Worm (Caenorhabditis elegans) whole organism, L3 larva: ENCODE data around the gene F49F1.7.
"Not testable (repeated sequence)": the region's sequence is repeated elsewhere in the genome, so short reads cannot be mapped to it uniquely, and the experiment has no call there.

Experiments
- R02D3.7 ChIP-seq: fragments of 150-350 bp; optimal IDR thresholded peaks from 2 replicates; lab custom pipeline; 2014; ENCODE audit warnings: missing biosample characterization, missing genetic modification characterization
- aly-2 ChIP-seq: fragments of 150-350 bp; optimal IDR thresholded peaks from 2 replicates; lab custom pipeline; 2014; ENCODE audit warnings: missing biosample characterization, missing genetic modification characterization
- ama-1 ChIP-seq: fragments of 150-350 bp; optimal IDR thresholded peaks from 2 replicates; lab custom pipeline; 2018
- ceh-28 ChIP-seq: fragments of 150-350 bp; optimal IDR thresholded peaks from 2 replicates; lab custom pipeline; 2014; ENCODE audit warnings: missing biosample characterization, missing genetic modification reagents, missing genetic modification characterization
- ceh-82 ChIP-seq: fragments of 150-350 bp; optimal IDR thresholded peaks from 2 replicates; lab custom pipeline; 2014; ENCODE audit warnings: missing biosample characterization, missing genetic modification characterization
- ceh-9 ChIP-seq: sonication (generic microtip); optimal IDR thresholded peaks from 2 replicates; lab custom pipeline; 2018; ENCODE audit warnings: missing biosample characterization, missing genetic modification characterization
- daf-12 ChIP-seq: fragments of 150-350 bp; optimal IDR thresholded peaks from 2 replicates; lab custom pipeline; 2014; ENCODE audit warnings: missing biosample characterization, missing genetic modification reagents, missing genetic modification characterization
- egl-5 ChIP-seq: fragments of 150-350 bp; optimal IDR thresholded peaks from 2 replicates; lab custom pipeline; 2017; ENCODE audit warnings: missing biosample characterization, missing genetic modification reagents, missing genetic modification characterization, inconsistent platforms
- elt-2 ChIP-seq: sonication (generic microtip); optimal IDR thresholded peaks from 2 replicates; lab custom pipeline; 2016; ENCODE audit warnings: missing genetic modification reagents, mild to moderate bottlenecking, missing genetic modification characterization, missing compliant biosample characterization
- elt-3 ChIP-seq, 3 experiments: fragments of 150-350 bp in 1 of 3; sonication (generic microtip) in 2 of 3; optimal IDR thresholded peaks; 2 replicates in 2 of 3; 4 replicates in 1 of 3; lab custom pipeline; 2014 to 2017; ENCODE audit warnings: missing biosample characterization in 3 of 3, missing genetic modification characterization in 3 of 3
- eor-1 ChIP-seq, 2 experiments: fragments of 150-350 bp; optimal IDR thresholded peaks; 2 replicates each; lab custom pipeline; 2014 to 2018; ENCODE audit warnings: missing biosample characterization in 2 of 2, missing genetic modification characterization in 2 of 2
- fos-1 ChIP-seq: fragments of 150-350 bp; optimal IDR thresholded peaks from 2 replicates; lab custom pipeline; 2014; ENCODE audit warnings: missing biosample characterization, missing genetic modification characterization
- jun-1 ChIP-seq: fragments of 150-350 bp; optimal IDR thresholded peaks from 2 replicates; lab custom pipeline; 2014; ENCODE audit warnings: missing biosample characterization, missing genetic modification reagents, missing genetic modification characterization
- lin-15B ChIP-seq: fragments of 150-350 bp; optimal IDR thresholded peaks from 2 replicates; lab custom pipeline; 2014; ENCODE audit warnings: missing biosample characterization, missing genetic modification characterization
- lin-39 ChIP-seq: fragments of 150-350 bp; optimal IDR thresholded peaks from 2 replicates; lab custom pipeline; 2018; ENCODE audit warnings: missing biosample characterization, missing genetic modification reagents, missing genetic modification characterization
- lsy-12 ChIP-seq: sonication (generic microtip); optimal IDR thresholded peaks from 2 replicates; lab custom pipeline; 2016; ENCODE audit warnings: mild to moderate bottlenecking, missing genetic modification characterization, missing compliant biosample characterization
- nfya-1 ChIP-seq: sonication (generic microtip); optimal IDR thresholded peaks from 2 replicates; lab custom pipeline; 2017; ENCODE audit warnings: missing genetic modification characterization, mild to moderate bottlenecking, missing compliant biosample characterization, antibody characterized with exemption, moderate library complexity; ENCODE audit not compliant: insufficient read depth
- nhr-11 ChIP-seq: fragments of 150-350 bp; optimal IDR thresholded peaks from 2 replicates; lab custom pipeline; 2014; ENCODE audit warnings: missing biosample characterization, missing genetic modification characterization
- nhr-12 ChIP-seq: fragments of 150-350 bp; optimal IDR thresholded peaks from 2 replicates; lab custom pipeline; 2014; ENCODE audit warnings: missing biosample characterization, missing genetic modification characterization
- nhr-23 ChIP-seq: fragments of 150-350 bp; optimal IDR thresholded peaks from 2 replicates; lab custom pipeline; 2014; ENCODE audit warnings: missing biosample characterization, missing genetic modification reagents, missing genetic modification characterization
- nhr-25 ChIP-seq: sonication (generic microtip); optimal IDR thresholded peaks from 2 replicates; lab custom pipeline; 2017; ENCODE audit warnings: missing biosample characterization, missing genetic modification characterization
- nhr-28 ChIP-seq: fragments of 150-350 bp; optimal IDR thresholded peaks from 2 replicates; lab custom pipeline; 2014; ENCODE audit warnings: missing biosample characterization, missing genetic modification characterization
- nhr-43 ChIP-seq: sonication (generic microtip); optimal IDR thresholded peaks from 2 replicates; lab custom pipeline; 2016; ENCODE audit warnings: mild to moderate bottlenecking, missing genetic modification characterization, missing compliant biosample characterization; ENCODE audit not compliant: poor library complexity, severe bottlenecking
- nhr-76 ChIP-seq: fragments of 150-350 bp; sonication (generic microtip); optimal IDR thresholded peaks from 5 replicates; lab custom pipeline; 2014; ENCODE audit warnings: missing biosample characterization, missing genetic modification characterization
- pha-4 ChIP-seq: fragments of 150-350 bp; optimal IDR thresholded peaks from 2 replicates; lab custom pipeline; 2014; ENCODE audit warnings: missing biosample characterization, missing genetic modification reagents, missing genetic modification characterization
- pqm-1 ChIP-seq: fragments of 150-350 bp; optimal IDR thresholded peaks from 2 replicates; lab custom pipeline; 2017; ENCODE audit warnings: missing biosample characterization, missing genetic modification characterization, inconsistent platforms
- skn-1 ChIP-seq: fragments of 150-350 bp; optimal IDR thresholded peaks from 2 replicates; lab custom pipeline; 2014; ENCODE audit warnings: missing biosample characterization, missing genetic modification characterization
- snpc-4 ChIP-seq: fragments of 150-350 bp; optimal IDR thresholded peaks from 2 replicates; lab custom pipeline; 2014; ENCODE audit warnings: missing biosample characterization, missing genetic modification characterization
- tbx-2 ChIP-seq: sonication (generic microtip); optimal IDR thresholded peaks from 2 replicates; lab custom pipeline; 2016; ENCODE audit warnings: mild to moderate bottlenecking, missing genetic modification characterization, missing compliant biosample characterization
- unc-39 ChIP-seq: sonication (generic microtip); optimal IDR thresholded peaks from 4 replicates; lab custom pipeline; 2017; ENCODE audit warnings: missing biosample characterization, missing genetic modification characterization
- zag-1 ChIP-seq: fragments of 150-350 bp; optimal IDR thresholded peaks from 2 replicates; lab custom pipeline; 2014; ENCODE audit warnings: missing biosample characterization, missing genetic modification characterization
- ztf-4 ChIP-seq: fragments of 150-350 bp; optimal IDR thresholded peaks from 2 replicates; lab custom pipeline; 2014; ENCODE audit warnings: missing biosample characterization, missing genetic modification characterization

F49F1.7 gene

DNA sequence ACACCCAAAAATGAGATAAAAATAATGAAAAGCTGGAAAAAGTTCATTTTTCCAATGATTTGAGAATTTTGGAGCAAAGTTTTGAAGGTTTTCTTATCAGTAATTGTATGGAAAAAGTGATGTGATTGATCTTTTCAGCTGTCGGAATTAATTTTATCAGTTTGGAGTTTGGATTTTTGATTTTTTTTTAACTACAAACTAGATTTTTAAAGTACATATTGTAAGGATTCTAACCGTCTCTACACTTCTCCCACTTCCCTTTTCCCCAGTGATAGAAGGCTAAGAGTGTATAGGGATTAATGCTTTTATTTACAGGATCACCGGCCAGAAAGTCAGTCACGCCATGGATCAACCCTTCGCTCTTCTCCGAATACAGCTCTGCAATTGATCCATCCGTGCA lies at the start of gene F49F1.7:
Gene F49F1.7, minus strand, starts transcription at position 101 of the 400 bp plus-strand sequence.
- TF ChIP-seq jun-1 (tag; lab: Kevin White, UChicago); ama-1 (lab: Kevin White, UChicago); pha-4 (tag; lab: Kevin White, UChicago): not testable (repeated sequence)

DNA sequence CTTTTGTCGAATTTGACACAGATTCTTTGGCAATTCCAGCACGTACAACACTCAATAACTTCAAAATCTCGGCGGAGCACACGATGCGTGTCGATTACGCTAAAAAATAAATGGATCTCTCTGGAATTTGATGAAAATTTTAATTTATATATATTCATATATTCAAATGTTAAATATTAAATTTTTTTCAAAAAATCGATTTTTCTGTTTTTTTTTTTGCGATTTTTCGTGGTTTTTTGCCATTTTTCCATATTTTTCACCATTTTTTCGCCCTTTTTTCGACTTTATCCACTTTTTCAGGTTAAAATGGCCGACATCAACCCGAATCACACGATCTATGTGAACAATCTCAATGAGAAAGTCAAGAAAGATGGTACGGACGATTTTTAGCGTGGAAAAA lies 48.2 kb upstream of the F49F1.7 start, which contains the start of gene rnp-3:
Gene rnp-3, plus strand, starts transcription at position 301 of the 400 bp plus-strand sequence.
- no peak for TF ChIP-seq nhr-11 (tag; lab: Kevin White, UChicago)
- TF ChIP-seq elt-3 (tag; optimal IDR thresholded peaks at IDR 0.05; lab: Kevin White, UChicago), result no peak
- no peak for TF ChIP-seq ztf-4 (tag; lab: Kevin White, UChicago)
- TF ChIP-seq nhr-76 (tag; lab: Kevin White, UChicago), result no peak
- TF ChIP-seq daf-12 (tag; lab: Kevin White, UChicago), result no peak
- no peak for TF ChIP-seq nfya-1 (tag; lab: Kevin White, UChicago)
- TF ChIP-seq unc-39, result no peak
- no peak for TF ChIP-seq pqm-1
- no peak for TF ChIP-seq nhr-43 (tag; lab: Kevin White, UChicago)
- no peak for TF ChIP-seq lin-39 (tag; lab: Kevin White, UChicago)
- no peak for TF ChIP-seq eor-1 (tag; optimal IDR thresholded peaks at IDR 0.05; lab: Kevin White, UChicago)

ce11 chrIV:4172242-4172641 lies 46.7 kb upstream of the F49F1.7 start:
- TF ChIP-seq tbx-2 (tag; lab: Kevin White, UChicago), result no peak

DNA sequence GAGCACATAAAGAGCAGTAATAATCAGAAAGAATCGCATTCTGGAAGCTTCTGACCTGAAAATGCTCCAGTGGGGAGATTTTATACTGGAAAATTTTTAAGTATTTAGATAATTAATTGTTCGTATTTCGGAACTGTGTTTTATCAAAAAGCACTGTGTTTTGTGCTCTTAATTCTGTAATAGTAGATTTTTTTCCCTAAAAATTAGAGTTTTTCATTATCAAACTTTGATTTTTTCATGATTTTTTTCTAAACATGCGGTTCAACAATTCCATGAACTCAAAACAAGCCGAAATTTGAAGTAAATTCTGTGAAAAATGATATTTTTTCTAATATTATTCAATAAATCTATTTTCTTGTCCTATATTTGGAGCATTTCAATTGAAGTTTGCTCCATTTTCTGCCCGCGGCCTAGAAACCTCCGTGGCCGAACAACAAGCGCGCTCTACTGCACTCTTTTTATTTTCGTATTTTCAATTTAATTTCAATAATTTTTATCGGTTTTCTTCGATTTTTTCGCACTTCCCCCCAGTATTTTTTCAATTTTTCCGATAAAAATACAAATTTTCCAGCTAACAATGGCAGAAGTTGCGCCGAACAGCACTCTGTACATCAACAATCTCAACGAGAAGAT lies 46.1 kb upstream of the F49F1.7 start, which contains the start of the genes K08D10.13 and rnp-2:
Gene K08D10.13, minus strand, starts transcription at position 51 of the 633 bp plus-strand sequence.
Gene rnp-2, plus strand, starts transcription at position 546 of the 633 bp plus-strand sequence.
- TF ChIP-seq elt-2 (peak; percentile 3), nhr-25 (no peak), snpc-4 (tag; lab: Kevin White, UChicago) (peak; percentile 75), pqm-1 (no peak), lin-15B (tag; lab: Kevin White, UChicago) (peak; percentile 87)

DNA sequence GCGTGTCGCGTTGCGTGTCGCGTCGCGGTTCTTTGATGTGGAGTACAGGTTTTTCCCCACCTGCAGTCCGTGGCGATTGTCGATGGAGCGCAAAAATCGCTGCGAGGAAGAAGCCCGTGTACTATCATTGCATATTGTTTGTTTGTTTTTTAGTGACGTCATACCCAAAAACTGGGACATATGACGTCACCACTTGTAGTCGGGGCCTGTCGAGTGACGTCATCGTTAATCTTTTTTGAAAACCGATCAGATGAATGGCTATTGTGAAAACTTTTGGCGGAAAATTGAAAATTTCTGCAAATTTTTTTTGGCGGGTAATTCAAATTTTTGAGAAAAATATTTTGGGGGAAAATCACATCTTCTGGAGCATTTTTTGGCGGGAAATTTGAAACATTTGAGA lies 41.7 kb upstream of the F49F1.7 start:
- no peak for TF ChIP-seq pha-4 (tag; lab: Kevin White, UChicago)
- TF ChIP-seq nhr-12 (tag; lab: Kevin White, UChicago), result no peak
- no peak for TF ChIP-seq zag-1 (tag; lab: Kevin White, UChicago)
- no peak for TF ChIP-seq ztf-4 (tag; lab: Kevin White, UChicago)
- TF ChIP-seq skn-1, result no peak
- no peak for TF ChIP-seq ceh-82 (tag; lab: Kevin White, UChicago)
- no peak for TF ChIP-seq elt-3 (tag; optimal IDR thresholded peaks at IDR 0.05; lab: Kevin White, UChicago)
- no peak for TF ChIP-seq fos-1 (tag; lab: Kevin White, UChicago)
- TF ChIP-seq egl-5 (tag; lab: Kevin White, UChicago), result no peak
- no peak for TF ChIP-seq lsy-12 (tag; lab: Kevin White, UChicago)
- no peak for TF ChIP-seq lin-15B (tag; lab: Kevin White, UChicago)
- no peak for TF ChIP-seq eor-1 (tag; optimal IDR thresholded peaks at IDR 0.05; lab: Kevin White, UChicago)
- no peak for TF ChIP-seq nhr-23 (tag; lab: Kevin White, UChicago)
- TF ChIP-seq ceh-28, result no peak
- no peak for TF ChIP-seq jun-1 (tag; lab: Kevin White, UChicago)
- TF ChIP-seq R02D3.7 (tag; lab: Kevin White, UChicago), result no peak

DNA sequence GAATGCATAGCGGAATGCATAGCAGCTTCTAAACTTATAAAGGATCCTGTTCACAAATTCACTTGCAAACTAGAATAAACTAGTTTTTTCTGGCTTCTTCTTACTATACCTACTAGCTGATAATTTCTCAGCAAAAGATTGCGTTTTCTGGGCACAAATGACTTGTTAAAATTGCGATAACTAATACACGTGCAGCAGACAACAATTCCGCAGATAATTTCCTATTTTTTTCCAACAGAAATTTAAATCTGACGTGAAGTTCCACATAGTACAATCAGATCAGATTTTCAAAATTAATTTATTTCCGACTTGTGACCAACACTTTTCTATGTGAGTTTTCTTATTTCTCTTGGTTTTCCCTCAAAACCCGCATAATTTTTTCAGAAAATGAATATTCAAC lies 38.8 kb upstream of the F49F1.7 start, which contains the start of gene scrm-8:
Gene scrm-8, plus strand, starts transcription at position 301 of the 400 bp plus-strand sequence.
- no peak for TF ChIP-seq nfya-1 (tag; lab: Kevin White, UChicago)
- TF ChIP-seq nhr-25, result no peak
- no peak for TF ChIP-seq nhr-12 (tag; lab: Kevin White, UChicago)
- no peak for TF ChIP-seq egl-5 (tag; lab: Kevin White, UChicago)
- TF ChIP-seq zag-1 (tag; lab: Kevin White, UChicago), result no peak
- no peak for TF ChIP-seq nhr-28 (tag; lab: Kevin White, UChicago)
- no peak for TF ChIP-seq pha-4 (tag; lab: Kevin White, UChicago)
- TF ChIP-seq daf-12 (tag; lab: Kevin White, UChicago), result no peak
- TF ChIP-seq ceh-82 (tag; lab: Kevin White, UChicago), result no peak
- TF ChIP-seq nhr-11 (tag; lab: Kevin White, UChicago), result no peak
- TF ChIP-seq ztf-4 (tag; lab: Kevin White, UChicago), result no peak
- TF ChIP-seq ceh-9, result no peak
- no peak for TF ChIP-seq aly-2 (tag; lab: Kevin White, UChicago)
